Fruit fly (Drosophila melanogaster) whole organism, adult: ENCODE measurements around the gene bin.

Experiments
- CG11617 ChIP-seq: fragments of 200-800 bp; sonication (Bioruptor generic); optimal IDR thresholded peaks from 2 replicates; lab custom pipeline; 2017; ENCODE audit warnings: mild to moderate bottlenecking, missing biosample characterization, missing genetic modification reagents, missing genetic modification characterization
- CG12768 ChIP-seq: fragments of 200-800 bp; sonication (Bioruptor generic); optimal IDR thresholded peaks from 2 replicates; lab custom pipeline; 2017; ENCODE audit warnings: missing biosample characterization, missing genetic modification characterization, mild to moderate bottlenecking, moderate library complexity, missing genetic modification reagents
- CG14711 ChIP-seq: fragments of 200-800 bp; sonication (Bioruptor generic); optimal IDR thresholded peaks from 2 replicates; lab custom pipeline; 2018; ENCODE audit warnings: missing biosample characterization, mild to moderate bottlenecking, missing genetic modification characterization, moderate library complexity
- CG1620 ChIP-seq: fragments of 200-800 bp; sonication (Bioruptor generic); optimal IDR thresholded peaks from 2 replicates; lab custom pipeline; 2016; ENCODE audit warnings: missing biosample characterization, missing genetic modification characterization
- CG33017 ChIP-seq: fragments of 200-800 bp; sonication (Bioruptor generic); optimal IDR thresholded peaks from 2 replicates; lab custom pipeline; 2018; ENCODE audit warnings: missing biosample characterization, mild to moderate bottlenecking, missing genetic modification characterization, moderate library complexity
- CG5204 ChIP-seq: fragments of 200-800 bp; sonication (Bioruptor generic); optimal IDR thresholded peaks from 2 replicates; lab custom pipeline; 2016; ENCODE audit warnings: missing biosample characterization, missing genetic modification characterization
- CG7045 ChIP-seq: fragments of 200-800 bp; sonication (Bioruptor generic); optimal IDR thresholded peaks from 2 replicates; lab custom pipeline; 2017; ENCODE audit warnings: missing biosample characterization, mild to moderate bottlenecking, missing genetic modification characterization
- CG7101 ChIP-seq: fragments of 200-800 bp; sonication (Bioruptor generic); optimal IDR thresholded peaks from 2 replicates; lab custom pipeline; 2018; ENCODE audit warnings: missing biosample characterization, mild to moderate bottlenecking, missing genetic modification characterization, moderate library complexity
- Clk ChIP-seq: fragments of 200-800 bp; sonication (Bioruptor generic); optimal IDR thresholded peaks from 2 replicates; lab custom pipeline; 2017; ENCODE audit warnings: missing biosample characterization, missing genetic modification characterization
- Crg-1 ChIP-seq: fragments of 200-800 bp; sonication (Bioruptor generic); optimal IDR thresholded peaks from 2 replicates; lab custom pipeline; 2016; ENCODE audit warnings: missing biosample characterization, missing genetic modification characterization
- Hr96 ChIP-seq: fragments of 200-800 bp; sonication (Bioruptor generic); optimal IDR thresholded peaks from 2 replicates; lab custom pipeline; 2016; ENCODE audit warnings: missing biosample characterization, missing genetic modification characterization
- Mnt ChIP-seq: fragments of 200-800 bp; sonication (Bioruptor generic); optimal IDR thresholded peaks from 2 replicates; lab custom pipeline; 2016; ENCODE audit warnings: missing biosample characterization, mild to moderate bottlenecking, missing genetic modification characterization
- bab1 ChIP-seq: fragments of 200-800 bp; sonication (Bioruptor generic); optimal IDR thresholded peaks from 3 replicates; lab custom pipeline; 2019; ENCODE audit warnings: missing biosample characterization, mild to moderate bottlenecking, missing genetic modification characterization, moderate library complexity
- cic ChIP-seq: fragments of 200-800 bp; sonication (Bioruptor generic); optimal IDR thresholded peaks from 2 replicates; lab custom pipeline; 2017; ENCODE audit warnings: missing biosample characterization, mild to moderate bottlenecking, missing genetic modification characterization, moderate library complexity
- cnc ChIP-seq, 2 experiments: fragments of >200 bp; optimal IDR thresholded peaks; 2 replicates each; lab custom pipeline; 2017
- kay ChIP-seq: fragments of 200-800 bp; sonication (Bioruptor generic); peaks from one replicate; lab custom pipeline; 2016; ENCODE audit warnings: missing biosample characterization, missing genetic modification characterization, borderline replicate concordance
- ovo ChIP-seq: fragments of 200-800 bp; sonication (Bioruptor generic); optimal IDR thresholded peaks from 2 replicates; lab custom pipeline; 2016; ENCODE audit warnings: missing biosample characterization, missing genetic modification characterization
- pad ChIP-seq: fragments of 200-800 bp; sonication (Bioruptor generic); optimal IDR thresholded peaks from 3 replicates; lab custom pipeline; 2017; ENCODE audit warnings: missing biosample characterization, missing genetic modification characterization, mild to moderate bottlenecking, moderate library complexity, missing genetic modification reagents
- tj ChIP-seq: fragments of 200-800 bp; sonication (Bioruptor generic); optimal IDR thresholded peaks from 3 replicates; lab custom pipeline; 2017; ENCODE audit warnings: missing biosample characterization, mild to moderate bottlenecking, missing genetic modification characterization, moderate library complexity
- toe ChIP-seq: fragments of 200-800 bp; sonication (Bioruptor generic); optimal IDR thresholded peaks from 2 replicates; lab custom pipeline; 2016; ENCODE audit warnings: missing biosample characterization, missing genetic modification characterization

bin gene

dm6 chr3L:7026694-7027093 is 36.3 kb downstream of the bin start, which contains the start of gene CG17744:
CG17744 (minus strand) TSS chr3L:7026794.
- TF ChIP-seq CG7101 (tag; lab: Kevin White, UChicago) (no peak), CG1620 (GFP tag; lab: Kevin White, UChicago) (no peak), Clk (no peak), toe (GFP tag; lab: Kevin White, UChicago) (no peak), kay (GFP tag; lab: Kevin White, UChicago) (no peak), cnc (optimal IDR thresholded peaks at IDR 0.05; lab: Kevin White, UChicago) (no peak), cic (no peak), CG5204 (GFP tag; lab: Kevin White, UChicago) (no peak), CG14711 (no peak), CG33017 (tag; lab: Kevin White, UChicago) (no peak), CG11617 (GFP tag; lab: Kevin White, UChicago) (no peak), Hr96 (GFP tag; lab: Kevin White, UChicago) (no peak), Mnt (GFP tag; lab: Kevin White, UChicago) (no peak), Crg-1 (GFP tag; lab: Kevin White, UChicago) (no peak), ovo (GFP tag; lab: Kevin White, UChicago) (no peak), CG12768 (GFP tag; lab: Kevin White, UChicago) (no peak)

- no peak for TF ChIP-seq toe (GFP tag; lab: Kevin White, UChicago)
- TF ChIP-seq pad = no peak
- TF ChIP-seq CG12768 (GFP tag; lab: Kevin White, UChicago) = no peak
- TF ChIP-seq CG14711 = no peak
- no peak for TF ChIP-seq ovo (GFP tag; lab: Kevin White, UChicago)
- TF ChIP-seq Mnt (GFP tag; lab: Kevin White, UChicago) = no peak
- no peak for TF ChIP-seq CG11617 (GFP tag; lab: Kevin White, UChicago)
- TF ChIP-seq cnc (optimal IDR thresholded peaks at IDR 0.05; lab: Kevin White, UChicago) = no peak
- TF ChIP-seq CG7045 = no peak
- TF ChIP-seq Clk = no peak
- no peak for TF ChIP-seq kay (GFP tag; lab: Kevin White, UChicago)
- TF ChIP-seq Crg-1 (GFP tag; lab: Kevin White, UChicago) = no peak
- no peak for TF ChIP-seq CG33017 (tag; lab: Kevin White, UChicago)
- no peak for TF ChIP-seq CG7101 (tag; lab: Kevin White, UChicago)
- TF ChIP-seq CG1620 (GFP tag; lab: Kevin White, UChicago) = no peak
- TF ChIP-seq bab1 (GFP tag; lab: Kevin White, UChicago) = no peak
- TF ChIP-seq tj (GFP tag; lab: Kevin White, UChicago) = no peak
Observed at dm6 chr3L:7035037-7035436, 44.6 kb downstream of the bin start.

dm6 chr3L:7037843-7038242 is 47.4 kb downstream of the bin start:
- TF ChIP-seq CG5204 (GFP tag; lab: Kevin White, UChicago) = no peak
- no peak for TF ChIP-seq Clk
- TF ChIP-seq CG1620 (GFP tag; lab: Kevin White, UChicago) = no peak
- TF ChIP-seq pad = no peak
- TF ChIP-seq cic = no peak
- no peak for TF ChIP-seq kay (GFP tag; lab: Kevin White, UChicago)
- TF ChIP-seq CG14711 = no peak
- no peak for TF ChIP-seq tj (GFP tag; lab: Kevin White, UChicago)
- no peak for TF ChIP-seq ovo (GFP tag; lab: Kevin White, UChicago)
- no peak for TF ChIP-seq CG7101 (tag; lab: Kevin White, UChicago)
- TF ChIP-seq CG33017 (tag; lab: Kevin White, UChicago) = no peak
- no peak for TF ChIP-seq CG12768 (GFP tag; lab: Kevin White, UChicago)
- TF ChIP-seq bab1 (GFP tag; lab: Kevin White, UChicago) = no peak
- no peak for TF ChIP-seq Crg-1 (GFP tag; lab: Kevin White, UChicago)
- no peak for TF ChIP-seq cnc (optimal IDR thresholded peaks at IDR 0.05; lab: Kevin White, UChicago)
- no peak for TF ChIP-seq Hr96 (GFP tag; lab: Kevin White, UChicago)
- no peak for TF ChIP-seq CG7045
- no peak for TF ChIP-seq toe (GFP tag; lab: Kevin White, UChicago)
- TF ChIP-seq CG11617 (GFP tag; lab: Kevin White, UChicago) = no peak
